Worm (Caenorhabditis elegans) whole organism, early embryonic: ENCODE results near the gene K11G12.6.

Experiments
- F13C5.2 ChIP-seq: sonication (generic microtip); optimal IDR thresholded peaks from 2 replicates; lab custom pipeline; 2017; ENCODE audit warnings: mild to moderate bottlenecking, missing genetic modification characterization, inconsistent platforms, missing compliant biosample characterization
- ama-1 ChIP-seq: fragments of 150-350 bp; optimal IDR thresholded peaks from 2 replicates; lab custom pipeline; 2014
- ets-7 ChIP-seq: sonication (generic microtip); optimal IDR thresholded peaks from 2 replicates; lab custom pipeline; 2016; ENCODE audit warnings: missing genotype, missing genetic modification characterization, missing compliant biosample characterization
- hmbx-1 ChIP-seq: sonication (generic microtip); optimal IDR thresholded peaks from 2 replicates; lab custom pipeline; 2016; ENCODE audit warnings: mild to moderate bottlenecking, missing genetic modification characterization, missing compliant biosample characterization
- hmg-4 ChIP-seq: fragments of 200-800 bp; sonication (Bioruptor generic); optimal IDR thresholded peaks from 2 replicates; lab custom pipeline; 2018; ENCODE audit warnings: mild to moderate bottlenecking, missing genetic modification characterization, missing compliant biosample characterization
- hnd-1 ChIP-seq: sonication (generic microtip); optimal IDR thresholded peaks from 2 replicates; lab custom pipeline; 2016; ENCODE audit warnings: missing genetic modification characterization, missing compliant biosample characterization
- pes-1 ChIP-seq: fragments of 200-800 bp; sonication (Bioruptor generic); IDR thresholded peaks from 2 replicates; pipeline ENCODE4 v1.3.6; 2022; ENCODE audit warnings: missing genetic modification reagents, missing genetic modification characterization, missing compliant biosample characterization
- scrt-1 ChIP-seq: fragments of 200-800 bp; sonication (Bioruptor generic); IDR thresholded peaks from 2 replicates; pipeline ENCODE4 v1.3.6; 2022; ENCODE audit warnings: missing genetic modification characterization, missing compliant biosample characterization
- tra-4 ChIP-seq: sonication (generic microtip); optimal IDR thresholded peaks from 2 replicates; lab custom pipeline; 2017; ENCODE audit warnings: missing genetic modification characterization, missing compliant biosample characterization

ce11 chrX:6688953-6689562 is 40.4 kb downstream of the K11G12.6 start:
- TF ChIP-seq hmbx-1 (tag; lab: Kevin White, UChicago) (no peak), ama-1 (no peak), tra-4 (tag; lab: Kevin White, UChicago) (no peak), hnd-1 (no peak), hmg-4 (GFP tag; lab: Kevin White, UChicago) (no peak), F13C5.2 (tag; lab: Kevin White, UChicago) (no peak), ets-7 (tag; lab: Kevin White, UChicago) (no peak), pes-1 (no peak), scrt-1 (GFP tag; lab: Robert Waterston, UW) (no peak)
